Worm (Caenorhabditis elegans) whole organism, L3 larva: ENCODE measurements around the gene F10C1.9.
"Not testable (repeated sequence)": the region's sequence is repeated elsewhere in the genome, so short reads cannot be mapped to it uniquely, and the experiment has no call there.

Source experiments
- aly-2 ChIP-seq: fragments of 150-350 bp; optimal IDR thresholded peaks from 2 replicates; lab custom pipeline; 2014; ENCODE audit warnings: missing biosample characterization, missing genetic modification characterization
- ceh-82 ChIP-seq: fragments of 150-350 bp; optimal IDR thresholded peaks from 2 replicates; lab custom pipeline; 2014; ENCODE audit warnings: missing biosample characterization, missing genetic modification characterization
- ceh-9 ChIP-seq: sonication (generic microtip); optimal IDR thresholded peaks from 2 replicates; lab custom pipeline; 2018; ENCODE audit warnings: missing biosample characterization, missing genetic modification characterization
- egl-5 ChIP-seq: fragments of 150-350 bp; optimal IDR thresholded peaks from 2 replicates; lab custom pipeline; 2017; ENCODE audit warnings: missing biosample characterization, missing genetic modification reagents, missing genetic modification characterization, inconsistent platforms
- elt-1 ChIP-seq: fragments of 150-350 bp; optimal IDR thresholded peaks from 2 replicates; lab custom pipeline; 2014; ENCODE audit warnings: missing biosample characterization, missing genetic modification characterization
- elt-2 ChIP-seq: sonication (generic microtip); optimal IDR thresholded peaks from 2 replicates; lab custom pipeline; 2016; ENCODE audit warnings: missing genetic modification reagents, mild to moderate bottlenecking, missing genetic modification characterization, missing compliant biosample characterization
- elt-3 ChIP-seq, 3 experiments: fragments of 150-350 bp in 1 of 3; sonication (generic microtip) in 2 of 3; optimal IDR thresholded peaks; 2 replicates in 2 of 3; 4 replicates in 1 of 3; lab custom pipeline; 2014 to 2017; ENCODE audit warnings: missing biosample characterization in 3 of 3, missing genetic modification characterization in 3 of 3
- eor-1 ChIP-seq, 2 experiments: fragments of 150-350 bp; optimal IDR thresholded peaks; 2 replicates each; lab custom pipeline; 2014 to 2018; ENCODE audit warnings: missing biosample characterization in 2 of 2, missing genetic modification characterization in 2 of 2
- fkh-10 ChIP-seq: sonication (generic microtip); optimal IDR thresholded peaks from 2 replicates; lab custom pipeline; 2017; ENCODE audit warnings: missing biosample characterization, missing genetic modification reagents, missing genetic modification characterization
- hmg-11 ChIP-seq: sonication (generic microtip); optimal IDR thresholded peaks from 2 replicates; lab custom pipeline; 2016; ENCODE audit warnings: missing genetic modification characterization, missing compliant biosample characterization
- jun-1 ChIP-seq: fragments of 150-350 bp; optimal IDR thresholded peaks from 2 replicates; lab custom pipeline; 2014; ENCODE audit warnings: missing biosample characterization, missing genetic modification reagents, missing genetic modification characterization
- lin-39 ChIP-seq: fragments of 150-350 bp; optimal IDR thresholded peaks from 2 replicates; lab custom pipeline; 2018; ENCODE audit warnings: missing biosample characterization, missing genetic modification reagents, missing genetic modification characterization
- mdl-1 ChIP-seq: fragments of 150-350 bp; optimal IDR thresholded peaks from 2 replicates; lab custom pipeline; 2014; ENCODE audit warnings: missing biosample characterization, missing genetic modification characterization
- mml-1 ChIP-seq: fragments of 150-350 bp; sonication (generic microtip); optimal IDR thresholded peaks from 3 replicates; lab custom pipeline; 2014; ENCODE audit warnings: missing biosample characterization, missing genetic modification characterization
- nfya-1 ChIP-seq: sonication (generic microtip); optimal IDR thresholded peaks from 2 replicates; lab custom pipeline; 2017; ENCODE audit warnings: missing genetic modification characterization, mild to moderate bottlenecking, missing compliant biosample characterization, antibody characterized with exemption, moderate library complexity; ENCODE audit not compliant: insufficient read depth
- nhr-12 ChIP-seq: fragments of 150-350 bp; optimal IDR thresholded peaks from 2 replicates; lab custom pipeline; 2014; ENCODE audit warnings: missing biosample characterization, missing genetic modification characterization
- nhr-23 ChIP-seq: fragments of 150-350 bp; optimal IDR thresholded peaks from 2 replicates; lab custom pipeline; 2014; ENCODE audit warnings: missing biosample characterization, missing genetic modification reagents, missing genetic modification characterization
- nhr-25 ChIP-seq: sonication (generic microtip); optimal IDR thresholded peaks from 2 replicates; lab custom pipeline; 2017; ENCODE audit warnings: missing biosample characterization, missing genetic modification characterization
- nhr-43 ChIP-seq: sonication (generic microtip); optimal IDR thresholded peaks from 2 replicates; lab custom pipeline; 2016; ENCODE audit warnings: mild to moderate bottlenecking, missing genetic modification characterization, missing compliant biosample characterization; ENCODE audit not compliant: poor library complexity, severe bottlenecking
- nhr-67 ChIP-seq: fragments of 150-350 bp; optimal IDR thresholded peaks from 2 replicates; lab custom pipeline; 2014; ENCODE audit warnings: missing biosample characterization, missing genetic modification characterization
- pha-4 ChIP-seq: fragments of 150-350 bp; optimal IDR thresholded peaks from 2 replicates; lab custom pipeline; 2014; ENCODE audit warnings: missing biosample characterization, missing genetic modification reagents, missing genetic modification characterization
- pqm-1 ChIP-seq: fragments of 150-350 bp; optimal IDR thresholded peaks from 2 replicates; lab custom pipeline; 2017; ENCODE audit warnings: missing biosample characterization, missing genetic modification characterization, inconsistent platforms
- sea-2 ChIP-seq: fragments of 150-350 bp; sonication (generic microtip); optimal IDR thresholded peaks from 4 replicates; lab custom pipeline; 2014; ENCODE audit warnings: missing biosample characterization, missing genetic modification reagents, missing genetic modification characterization
- skn-1 ChIP-seq: fragments of 150-350 bp; optimal IDR thresholded peaks from 2 replicates; lab custom pipeline; 2014; ENCODE audit warnings: missing biosample characterization, missing genetic modification characterization
- snpc-4 ChIP-seq: fragments of 150-350 bp; optimal IDR thresholded peaks from 2 replicates; lab custom pipeline; 2014; ENCODE audit warnings: missing biosample characterization, missing genetic modification characterization
- tbx-2 ChIP-seq: sonication (generic microtip); optimal IDR thresholded peaks from 2 replicates; lab custom pipeline; 2016; ENCODE audit warnings: mild to moderate bottlenecking, missing genetic modification characterization, missing compliant biosample characterization
- ztf-11 ChIP-seq: fragments of 150-350 bp; optimal IDR thresholded peaks from 2 replicates; lab custom pipeline; 2014; ENCODE audit warnings: missing biosample characterization, missing genetic modification characterization

Gene F10C1.9

ce11 chrII:5772547-5773142 lies 27.6 kb upstream of the F10C1.9 start:
- peak; percentile 46 for TF ChIP-seq elt-2 (tag; lab: Kevin White, UChicago)
- TF ChIP-seq lin-39 (tag; lab: Kevin White, UChicago): peak; percentile 31
- TF ChIP-seq ceh-82 (tag; lab: Kevin White, UChicago): no peak
- peak in 1 of 3 experiments; percentile 1 for TF ChIP-seq elt-3 (tag; optimal IDR thresholded peaks at IDR 0.05; lab: Kevin White, UChicago)
- peak; percentile 19 for TF ChIP-seq snpc-4 (tag; lab: Kevin White, UChicago)
- peak; percentile 32 for TF ChIP-seq pha-4 (tag; lab: Kevin White, UChicago)
- TF ChIP-seq eor-1 (tag; optimal IDR thresholded peaks at IDR 0.05; lab: Kevin White, UChicago): no peak
- no peak for TF ChIP-seq egl-5 (tag; lab: Kevin White, UChicago)
- TF ChIP-seq nhr-25 (tag; lab: Kevin White, UChicago): no peak
- TF ChIP-seq elt-1 (tag; lab: Kevin White, UChicago): no peak
- TF ChIP-seq nhr-43 (tag; lab: Kevin White, UChicago): peak; percentile 23
- TF ChIP-seq hmg-11 (tag; lab: Kevin White, UChicago): peak; percentile 85
- TF ChIP-seq sea-2 (GFP tag; lab: Kevin White, UChicago): no peak
- no peak for TF ChIP-seq aly-2
- TF ChIP-seq skn-1 (tag; lab: Kevin White, UChicago): no peak
- TF ChIP-seq pqm-1 (tag; lab: Kevin White, UChicago): no peak
- peak; percentile 16 for TF ChIP-seq nfya-1 (tag; lab: Kevin White, UChicago)

ce11 chrII:5768274-5768820 lies 23.3 kb upstream of the F10C1.9 start:
- peak; percentile 29 for TF ChIP-seq nhr-23 (tag; lab: Kevin White, UChicago)
- no peak for TF ChIP-seq nhr-43 (tag; lab: Kevin White, UChicago)
- peak in 1 of 3 experiments; percentile 15 for TF ChIP-seq elt-3 (tag; optimal IDR thresholded peaks at IDR 0.05; lab: Kevin White, UChicago)
- TF ChIP-seq jun-1 (tag; lab: Kevin White, UChicago): no peak
- TF ChIP-seq elt-1 (tag; lab: Kevin White, UChicago): peak; percentile 91
- no peak for TF ChIP-seq tbx-2 (tag; lab: Kevin White, UChicago)

ce11 chrII:5765318-5765717 lies 20.2 kb upstream of the F10C1.9 start, which contains the start of gene ifb-1:
Gene ifb-1, plus strand, starts transcription at chrII:5765618.
- TF ChIP-seq nhr-12 (no peak), aly-2 (no peak), sea-2 (GFP tag; lab: Kevin White, UChicago) (no peak), ceh-9 (tag; lab: Kevin White, UChicago) (no peak), mdl-1 (no peak), fkh-10 (GFP tag; lab: Kevin White, UChicago) (no peak), snpc-4 (tag; lab: Kevin White, UChicago) (no peak), elt-1 (tag; lab: Kevin White, UChicago) (no peak), hmg-11 (tag; lab: Kevin White, UChicago) (no peak)

ce11 chrII:5757656-5758055 lies 12.6 kb upstream of the F10C1.9 start, which contains the start of the genes F10C1.3 and F10C1.23:
Gene F10C1.3, minus strand, starts transcription at chrII:5757756.
Gene F10C1.23, plus strand, starts transcription at chrII:5758040.
- not testable (repeated sequence) for TF ChIP-seq ceh-9 (tag; lab: Kevin White, UChicago); mml-1; lin-39 (tag; lab: Kevin White, UChicago)

- TF ChIP-seq elt-2 (tag; lab: Kevin White, UChicago) (peak; percentile 31), ztf-11 (tag; lab: Kevin White, UChicago) (no peak), snpc-4 (tag; lab: Kevin White, UChicago) (no peak), egl-5 (tag; lab: Kevin White, UChicago) (no peak), nhr-67 (tag; lab: Kevin White, UChicago) (no peak), pqm-1 (tag; lab: Kevin White, UChicago) (no peak)
Measured at ce11 chrII:5754168-5754567, 9.1 kb upstream of the F10C1.9 start, which contains the start of gene F10C1.8. Gene F10C1.8, plus strand, starts transcription at chrII:5754468.

ce11 chrII:5751353-5751752 lies 6.3 kb upstream of the F10C1.9 start:
- no peak for TF ChIP-seq eor-1 (tag; optimal IDR thresholded peaks at IDR 0.05; lab: Kevin White, UChicago)
- peak; percentile 92 for TF ChIP-seq pqm-1 (tag; lab: Kevin White, UChicago)
- peak; percentile 97 for TF ChIP-seq elt-2 (tag; lab: Kevin White, UChicago)
- no peak for TF ChIP-seq ceh-82 (tag; lab: Kevin White, UChicago)
- TF ChIP-seq pha-4 (tag; lab: Kevin White, UChicago): peak; percentile 39
- TF ChIP-seq, all 47 proteins: peak for 3
